Worm (Caenorhabditis elegans): ENCODE data around the gene Y110A2AL.10.

Gene Y110A2AL.10

DNA sequence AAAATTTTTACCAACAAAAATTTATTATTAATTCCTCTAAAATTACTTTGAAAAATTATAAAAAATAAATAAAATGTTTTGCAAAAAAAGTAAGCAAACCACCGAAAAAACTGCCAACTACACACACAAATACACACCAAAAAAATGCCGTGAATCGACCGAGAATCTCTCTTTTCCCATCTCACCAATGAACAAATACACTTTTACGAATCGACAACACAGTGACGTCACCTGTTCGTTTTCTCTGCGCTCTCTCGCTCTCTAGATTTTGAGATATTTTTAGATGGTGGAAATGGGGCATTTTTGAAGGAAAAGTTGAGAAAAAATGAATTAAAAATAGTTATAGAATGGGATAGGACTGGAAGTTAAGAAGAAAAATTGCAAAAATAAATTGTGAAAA, 39.6 kb downstream of the Y110A2AL.10 start:
- TF ChIP-seq atf-7 (tag; optimal IDR thresholded peaks at IDR 0.05) (peak; percentile 82), ama-1 (optimal IDR thresholded peaks at IDR 0.05) (peak; percentile 34), ama-1 (GFP tag; optimal IDR thresholded peaks at IDR 0.05) (no peak), lin-40 (tag; optimal IDR thresholded peaks at IDR 0.05) (peak; percentile 19), sea-2 (GFP tag; IDR thresholded peaks at IDR 0.05) (no peak)

DNA sequence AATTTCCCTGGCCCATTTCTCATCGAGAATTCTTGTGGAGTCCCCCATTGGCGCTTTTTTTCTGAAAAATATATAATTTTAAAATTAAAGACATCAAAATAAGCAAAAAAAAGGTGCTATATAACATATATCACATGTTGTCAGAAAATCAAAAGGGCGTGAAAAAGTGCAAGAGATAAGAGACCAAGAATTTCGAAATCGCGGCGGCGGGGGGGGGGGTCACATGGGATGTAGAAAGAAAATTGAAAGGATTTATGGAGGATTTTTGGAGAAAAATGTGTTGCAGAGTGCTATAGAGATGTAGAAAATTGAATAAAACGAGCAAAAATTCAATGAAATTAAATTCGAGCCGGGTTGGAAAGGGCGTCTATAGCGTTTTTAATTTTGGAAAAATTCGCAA, 40.5 kb downstream of the Y110A2AL.10 start, which contains the start of gene K12H6.6:
K12H6.6 (minus strand) TSS at position 61 of the 400 bp plus-strand sequence.
- TF ChIP-seq nhr-80 (tag; optimal IDR thresholded peaks at IDR 0.05) (peak; percentile 1), egrh-3 (GFP tag; IDR thresholded peaks at IDR 0.05) (peak; percentile 40; the same call in 1 of the 2 replicates), mcd-1 (GFP tag; IDR thresholded peaks at IDR 0.05) (no peak), cebp-1 (GFP tag; IDR thresholded peaks at IDR 0.05) (peak; percentile 84), cebp-1 (tag; optimal IDR thresholded peaks at IDR 0.05) (peak; percentile 93), attf-5 (GFP tag; optimal IDR thresholded peaks at IDR 0.05) (peak; percentile 31), F52B5.7 (tag; optimal IDR thresholded peaks at IDR 0.05) (no peak), sptf-2 (GFP tag; optimal IDR thresholded peaks at IDR 0.05) (no peak), bed-1 (GFP tag; IDR thresholded peaks at IDR 0.05) (no peak), nhr-179 (tag; optimal IDR thresholded peaks at IDR 0.05) (no peak)

DNA sequence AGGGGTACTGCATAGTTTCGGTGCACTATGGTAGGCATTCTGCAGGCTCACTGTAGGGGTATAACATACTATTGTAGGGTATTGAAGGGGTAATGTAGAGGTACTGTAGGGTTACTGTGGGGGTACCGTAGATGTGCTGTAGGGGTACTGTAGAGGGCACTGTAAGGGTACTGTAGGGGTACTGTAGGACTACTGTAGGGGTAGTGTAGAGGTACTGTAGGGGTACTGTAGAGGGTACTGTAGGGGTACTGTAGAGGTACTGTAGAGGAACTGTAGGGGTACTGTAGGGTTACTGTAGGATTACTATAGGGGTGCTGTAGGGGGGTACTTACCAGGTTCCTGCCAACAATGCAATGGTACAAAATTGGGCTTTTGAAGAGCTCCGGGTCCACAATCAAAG, 41.6 kb downstream of the Y110A2AL.10 start:
- TF ChIP-seq aptf-2 (GFP tag; conservative IDR thresholded peaks at IDR 0.05) (0 out of 2 replicates have a peak, but pooled peaks have one; percentile 14), ztf-28 (GFP tag; IDR thresholded peaks at IDR 0.05) (no peak)

ce11 chrII:2829482-2829881, 42.2 kb downstream of the Y110A2AL.10 start:
- no peak for TF ChIP-seq pbrm-1 (GFP tag; IDR thresholded peaks at IDR 0.05)
- TF ChIP-seq nhr-90 (tag; optimal IDR thresholded peaks at IDR 0.05): no peak
- no peak for TF ChIP-seq somi-1 (GFP tag; optimal IDR thresholded peaks at IDR 0.05)
- TF ChIP-seq ceh-91 (GFP tag; IDR thresholded peaks at IDR 0.05): no peak
- TF ChIP-seq lsl-1 (GFP tag; optimal IDR thresholded peaks at IDR 0.05): no peak
- TF ChIP-seq attf-3 (GFP tag; conservative IDR thresholded peaks at IDR 0.05): no peak
- no peak for TF ChIP-seq nfya-1 (tag; optimal IDR thresholded peaks at IDR 0.05; ENCODE audit: borderline replicate concordance, insufficient read depth)
- no peak for TF ChIP-seq atf-7 (tag; optimal IDR thresholded peaks at IDR 0.05)
- no peak for TF ChIP-seq zim-3 (tag; optimal IDR thresholded peaks at IDR 0.05)
- no peak for TF ChIP-seq mxl-1 (tag; optimal IDR thresholded peaks at IDR 0.05)
- no peak for TF ChIP-seq rec-8 (tag; optimal IDR thresholded peaks at IDR 0.05)
- no peak for TF ChIP-seq ekl-4 (GFP tag; IDR thresholded peaks at IDR 0.05)
- TF ChIP-seq F57C9.4 (tag; optimal IDR thresholded peaks at IDR 0.05): no peak
- no peak for TF ChIP-seq ets-4 (GFP tag; optimal IDR thresholded peaks at IDR 0.05)
- TF ChIP-seq cebp-1 (GFP tag; IDR thresholded peaks at IDR 0.05): no peak
- TF ChIP-seq cebp-1 (tag; optimal IDR thresholded peaks at IDR 0.05): no peak
- no peak for TF ChIP-seq rpc-1 (optimal IDR thresholded peaks at IDR 0.05)
- no peak for TF ChIP-seq rpc-1 (tag; optimal IDR thresholded peaks at IDR 0.05)
- no peak for TF ChIP-seq chd-7 (tag; optimal IDR thresholded peaks at IDR 0.05)
- TF ChIP-seq fkh-3 (tag; optimal IDR thresholded peaks at IDR 0.05): no peak

ce11 chrII:2827859-2828403, 43.8 kb downstream of the Y110A2AL.10 start, which contains the start of gene K12H6.8:
Gene K12H6.8, plus strand, starts transcription at chrII:2827896.
- no peak for TF ChIP-seq sdz-38 (tag; optimal IDR thresholded peaks at IDR 0.05)
- 0 out of 2 replicates have a peak, but pooled peaks have one; percentile 27 for TF ChIP-seq B0336.3 (GFP tag; IDR thresholded peaks at IDR 0.05)
- TF ChIP-seq repo-1 (tag; optimal IDR thresholded peaks at IDR 0.05): peak; percentile 17
- 0 out of 2 replicates have a peak, but pooled peaks have one; percentile 37 for TF ChIP-seq egrh-3 (GFP tag; IDR thresholded peaks at IDR 0.05)
- peak; percentile 69 for TF ChIP-seq zfh-2 (GFP tag; conservative IDR thresholded peaks at IDR 0.05)
- 0 out of 2 replicates have a peak, but pooled peaks have one; percentile 40 for TF ChIP-seq mcd-1 (GFP tag; IDR thresholded peaks at IDR 0.05)

Measured in whole organism, young adult.